Worm (Caenorhabditis elegans): ENCODE data around the gene F22E5.2.
"Not testable (repeated sequence)": the region's sequence is repeated elsewhere in the genome, so short reads cannot be mapped to it uniquely, and the experiment has no call there.

Gene F22E5.2

ce11 chrII:2649015-2649414, 16.2 kb upstream of the F22E5.2 start:
- no peak for TF ChIP-seq F13C5.2 (tag; optimal IDR thresholded peaks at IDR 0.05)
- no peak for TF ChIP-seq scrt-1 (GFP tag; IDR thresholded peaks at IDR 0.05)
- no peak for TF ChIP-seq tbx-37 (GFP tag; conservative IDR thresholded peaks at IDR 0.05)
- TF ChIP-seq pes-1 (GFP tag; IDR thresholded peaks at IDR 0.05), result no peak
- TF ChIP-seq hmg-4 (GFP tag; optimal IDR thresholded peaks at IDR 0.05), result no peak
- no peak for TF ChIP-seq ceh-36 (tag; optimal IDR thresholded peaks at IDR 0.05)
- TF ChIP-seq ceh-13 (GFP tag; optimal IDR thresholded peaks at IDR 0.05), result no peak
- TF ChIP-seq ets-7 (tag; optimal IDR thresholded peaks at IDR 0.05), result no peak
- no peak for TF ChIP-seq tbx-11 (GFP tag; IDR thresholded peaks at IDR 0.05)
- no peak for TF ChIP-seq hmbx-1 (tag; optimal IDR thresholded peaks at IDR 0.05)
- TF ChIP-seq B0310.2 (tag; optimal IDR thresholded peaks at IDR 0.05), result no peak
- no peak for TF ChIP-seq hnd-1 (tag; optimal IDR thresholded peaks at IDR 0.05)
- TF ChIP-seq ama-1 (optimal IDR thresholded peaks at IDR 0.05), result no peak
- TF ChIP-seq tra-4 (tag; optimal IDR thresholded peaks at IDR 0.05), result no peak

- TF ChIP-seq hmbx-1 (tag; optimal IDR thresholded peaks at IDR 0.05) (no peak), tra-4 (tag; optimal IDR thresholded peaks at IDR 0.05) (no peak), aly-1 (tag; optimal IDR thresholded peaks at IDR 0.05) (no peak), sea-1 (GFP tag; conservative IDR thresholded peaks at IDR 0.05) (no peak), tbx-11 (GFP tag; IDR thresholded peaks at IDR 0.05) (no peak), ceh-13 (GFP tag; optimal IDR thresholded peaks at IDR 0.05) (no peak), F13C5.2 (tag; optimal IDR thresholded peaks at IDR 0.05) (no peak), flt-1 (GFP tag; IDR thresholded peaks at IDR 0.05) (no peak), hnd-1 (tag; optimal IDR thresholded peaks at IDR 0.05) (no peak), ets-7 (tag; optimal IDR thresholded peaks at IDR 0.05) (no peak), hmg-4 (GFP tag; optimal IDR thresholded peaks at IDR 0.05) (no peak), tbx-37 (GFP tag; conservative IDR thresholded peaks at IDR 0.05) (no peak), pes-1 (GFP tag; IDR thresholded peaks at IDR 0.05) (no peak), ceh-36 (tag; optimal IDR thresholded peaks at IDR 0.05) (no peak), B0310.2 (tag; optimal IDR thresholded peaks at IDR 0.05) (no peak)
Observed at ce11 chrII:2649539-2649938, 15.6 kb upstream of the F22E5.2 start, which contains the start of the genes F22E5.13 and F22E5.6. TSS of gene F22E5.13 (minus strand) at chrII:2649639. TSS of gene F22E5.6 (plus strand) at chrII:2649835.

- no peak for TF ChIP-seq B0310.2 (tag; optimal IDR thresholded peaks at IDR 0.05)
- TF ChIP-seq F13C5.2 (tag; optimal IDR thresholded peaks at IDR 0.05), result no peak
- no peak for TF ChIP-seq tbx-11 (GFP tag; IDR thresholded peaks at IDR 0.05)
- TF ChIP-seq ceh-36 (tag; optimal IDR thresholded peaks at IDR 0.05), result no peak
- no peak for TF ChIP-seq tra-4 (tag; optimal IDR thresholded peaks at IDR 0.05)
- no peak for TF ChIP-seq aly-1 (tag; optimal IDR thresholded peaks at IDR 0.05)
- no peak for TF ChIP-seq hmbx-1 (tag; optimal IDR thresholded peaks at IDR 0.05)
- TF ChIP-seq scrt-1 (GFP tag; IDR thresholded peaks at IDR 0.05), result no peak
- TF ChIP-seq pes-1 (GFP tag; IDR thresholded peaks at IDR 0.05), result no peak
- no peak for TF ChIP-seq sea-1 (GFP tag; conservative IDR thresholded peaks at IDR 0.05)
- no peak for TF ChIP-seq ama-1 (optimal IDR thresholded peaks at IDR 0.05)
- no peak for TF ChIP-seq ets-7 (tag; optimal IDR thresholded peaks at IDR 0.05)
- no peak for TF ChIP-seq hnd-1 (tag; optimal IDR thresholded peaks at IDR 0.05)
- no peak for TF ChIP-seq tbx-37 (GFP tag; conservative IDR thresholded peaks at IDR 0.05)
- TF ChIP-seq hmg-4 (GFP tag; optimal IDR thresholded peaks at IDR 0.05), result no peak
- no peak for TF ChIP-seq ceh-13 (GFP tag; optimal IDR thresholded peaks at IDR 0.05)
- no peak for TF ChIP-seq flt-1 (GFP tag; IDR thresholded peaks at IDR 0.05)
Observed at ce11 chrII:2656606-2657005, 8.6 kb upstream of the F22E5.2 start, which contains the start of gene sri-47. TSS of gene sri-47 (plus strand) at chrII:2656906.

- TF ChIP-seq ceh-36 (tag; optimal IDR thresholded peaks at IDR 0.05), result no peak
- no peak for TF ChIP-seq scrt-1 (GFP tag; IDR thresholded peaks at IDR 0.05)
- no peak for TF ChIP-seq ama-1 (optimal IDR thresholded peaks at IDR 0.05)
- no peak for TF ChIP-seq ets-7 (tag; optimal IDR thresholded peaks at IDR 0.05)
- no peak for TF ChIP-seq tbx-37 (GFP tag; conservative IDR thresholded peaks at IDR 0.05)
- TF ChIP-seq aly-1 (tag; optimal IDR thresholded peaks at IDR 0.05), result no peak
Observed at ce11 chrII:2659364-2659763, 5.8 kb upstream of the F22E5.2 start, which contains the start of gene gcy-21. TSS of gene gcy-21 (plus strand) at chrII:2659664.

ce11 chrII:2665606-2666005, 425 bp downstream of the F22E5.2 start, which contains the start of gene F22E5.22:
TSS of gene F22E5.22 (plus strand) at chrII:2665906.
- TF ChIP-seq F13C5.2 (tag; optimal IDR thresholded peaks at IDR 0.05) (no peak), sea-1 (GFP tag; conservative IDR thresholded peaks at IDR 0.05) (no peak), tbx-37 (GFP tag; conservative IDR thresholded peaks at IDR 0.05) (no peak), hmbx-1 (tag; optimal IDR thresholded peaks at IDR 0.05) (no peak), ets-7 (tag; optimal IDR thresholded peaks at IDR 0.05) (no peak), tbx-11 (GFP tag; IDR thresholded peaks at IDR 0.05) (no peak), aly-1 (tag; optimal IDR thresholded peaks at IDR 0.05) (no peak), scrt-1 (GFP tag; IDR thresholded peaks at IDR 0.05) (no peak), flt-1 (GFP tag; IDR thresholded peaks at IDR 0.05) (no peak), ceh-13 (GFP tag; optimal IDR thresholded peaks at IDR 0.05) (no peak), tra-4 (tag; optimal IDR thresholded peaks at IDR 0.05) (no peak), hnd-1 (tag; optimal IDR thresholded peaks at IDR 0.05) (no peak), ceh-36 (tag; optimal IDR thresholded peaks at IDR 0.05) (no peak), B0310.2 (tag; optimal IDR thresholded peaks at IDR 0.05) (no peak), pes-1 (GFP tag; IDR thresholded peaks at IDR 0.05) (no peak), ama-1 (optimal IDR thresholded peaks at IDR 0.05) (no peak), hmg-4 (GFP tag; optimal IDR thresholded peaks at IDR 0.05) (no peak)

ce11 chrII:2672320-2672719, 7.1 kb downstream of the F22E5.2 start, which contains the start of gene sri-57:
TSS of gene sri-57 (minus strand) at chrII:2672420.
- TF ChIP-seq ets-7, F13C5.2, ceh-36 (tag; optimal IDR thresholded peaks at IDR 0.05): not testable (repeated sequence)

- not testable (repeated sequence) for TF ChIP-seq flt-1 (GFP tag; IDR thresholded peaks at IDR 0.05); ceh-36 (tag; optimal IDR thresholded peaks at IDR 0.05); ets-7 (tag; optimal IDR thresholded peaks at IDR 0.05)
Observed at ce11 chrII:2673534-2673933, 8.4 kb downstream of the F22E5.2 start, which contains the start of the genes F22E5.20 and F22E5.1. TSS of gene F22E5.20 (minus strand) at chrII:2673634. TSS of gene F22E5.1 (plus strand) at chrII:2673775.
